Fruit fly (Drosophila melanogaster) whole organism, embryonic: ENCODE results near the gene CG32259.

Source experiments
- Adf1 ChIP-seq: fragments of 200-800 bp; sonication (Bioruptor generic); IDR thresholded peaks from 2 replicates; pipeline ENCODE4 v1.3.6; 2022; ENCODE audit warnings: missing biosample characterization, missing genetic modification characterization
- Awh ChIP-seq: fragments of 200-800 bp; sonication (Bioruptor generic); IDR thresholded peaks from 2 replicates; pipeline ENCODE4, ENCODE4 v1.3.6; 2022; ENCODE audit warnings: missing biosample characterization, missing genetic modification characterization
- Bdp1 ChIP-seq: fragments of 200-800 bp; sonication (Bioruptor generic); optimal IDR thresholded peaks from 3 replicates; lab custom pipeline; 2016; ENCODE audit warnings: missing biosample characterization, missing genetic modification characterization
- CG10366 ChIP-seq: fragments of 200-800 bp; sonication (Bioruptor generic); IDR thresholded peaks from 2 replicates; pipeline ENCODE4 v1.3.6; 2022; ENCODE audit warnings: missing biosample characterization, missing genetic modification characterization
- CG11696 ChIP-seq: fragments of 200-800 bp; sonication (Bioruptor generic); IDR thresholded peaks from 2 replicates; pipeline ENCODE4 v1.3.6; 2022; ENCODE audit warnings: missing biosample characterization, missing genetic modification characterization
- CG12219 ChIP-seq: fragments of 200-800 bp; sonication (Bioruptor generic); optimal IDR thresholded peaks from 3 replicates; lab custom pipeline; 2018; ENCODE audit warnings: missing biosample characterization, mild to moderate bottlenecking, missing genetic modification characterization
- CG13287 ChIP-seq: fragments of 200-800 bp; sonication (Bioruptor generic); IDR thresholded peaks from 2 replicates; pipeline ENCODE4 v1.3.6; 2022; ENCODE audit warnings: missing biosample characterization, missing genetic modification characterization; ENCODE audit not compliant: partially characterized antibody
- CG1647 ChIP-seq: fragments of 200-800 bp; sonication (Bioruptor generic); optimal IDR thresholded peaks from 3 replicates; lab custom pipeline; 2016; ENCODE audit warnings: missing biosample characterization, missing genetic modification characterization
- CG17359 ChIP-seq: fragments of 200-800 bp; sonication (Bioruptor generic); optimal IDR thresholded peaks from 3 replicates; lab custom pipeline; 2018; ENCODE audit warnings: missing biosample characterization, mild to moderate bottlenecking, missing genetic modification characterization, moderate library complexity
- CG17802 ChIP-seq: fragments of 200-800 bp; sonication (Bioruptor generic); optimal IDR thresholded peaks from 2 replicates; lab custom pipeline; 2018; ENCODE audit warnings: missing biosample characterization, mild to moderate bottlenecking, missing genetic modification characterization, moderate library complexity
- CG2116 ChIP-seq: fragments of 200-800 bp; sonication (Bioruptor generic); optimal IDR thresholded peaks from 3 replicates; lab custom pipeline; 2018; ENCODE audit warnings: missing biosample characterization, mild to moderate bottlenecking, missing genetic modification characterization
- CG3847 ChIP-seq: fragments of 200-800 bp; sonication (Bioruptor generic); IDR thresholded peaks from 2 replicates; pipeline ENCODE4 v1.3.6; 2022; ENCODE audit warnings: missing biosample characterization, missing genetic modification characterization
- CG4730 ChIP-seq: fragments of 200-800 bp; sonication (Bioruptor generic); IDR thresholded peaks from 2 replicates; pipeline ENCODE4 v1.3.6; 2022; ENCODE audit warnings: missing biosample characterization, missing genetic modification characterization
- CG6689 ChIP-seq: fragments of 200-800 bp; sonication (Bioruptor generic); IDR thresholded peaks from 2 replicates; pipeline ENCODE4 v1.3.6; 2022; ENCODE audit warnings: missing biosample characterization, missing genetic modification characterization
- CG6791 ChIP-seq: fragments of 200-800 bp; sonication (Bioruptor generic); IDR thresholded peaks from 3 replicates; pipeline ENCODE4 v1.3.6; 2022; ENCODE audit warnings: missing biosample characterization, missing genetic modification characterization; ENCODE audit not compliant: partially characterized antibody
- CG8765 ChIP-seq: fragments of 200-800 bp; sonication (Bioruptor generic); IDR thresholded peaks from 2 replicates; pipeline ENCODE4 v1.3.6; 2022; ENCODE audit warnings: missing biosample characterization, missing genetic modification characterization
- CG9437 ChIP-seq: fragments of 200-800 bp; sonication (Bioruptor generic); optimal IDR thresholded peaks from 2 replicates; lab custom pipeline; 2018; ENCODE audit warnings: missing biosample characterization, mild to moderate bottlenecking, missing genetic modification characterization
- CG9876 ChIP-seq: fragments of 200-800 bp; sonication (Bioruptor generic); optimal IDR thresholded peaks from 2 replicates; lab custom pipeline; 2016; ENCODE audit warnings: missing biosample characterization, missing genetic modification characterization
- Dek ChIP-seq: fragments of 200-800 bp; sonication (Bioruptor generic); optimal IDR thresholded peaks from 3 replicates; lab custom pipeline; 2019; ENCODE audit warnings: missing biosample characterization, mild to moderate bottlenecking, missing genetic modification characterization, moderate library complexity
- Dfd ChIP-seq, 2 experiments: fragments of >200 bp; optimal IDR thresholded peaks; 2 replicates each; lab custom pipeline; 2017; ENCODE audit warnings: missing biosample characterization in 2 of 2, missing genetic modification characterization in 2 of 2
- Eip74EF ChIP-seq, 2 experiments: fragments of 200-800 bp in 1 of 2; fragments of >200 bp in 1 of 2; sonication (Bioruptor generic) in 1 of 2; optimal IDR thresholded peaks; 2 replicates each; lab custom pipeline; 2017 to 2019; ENCODE audit warnings: missing biosample characterization in 2 of 2, missing genetic modification characterization in 2 of 2, mild to moderate bottlenecking in 1 of 2, moderate library complexity in 1 of 2
- Ets97D ChIP-seq: fragments of 200-800 bp; sonication (Bioruptor generic); optimal IDR thresholded peaks from 3 replicates; lab custom pipeline; 2016; ENCODE audit warnings: missing biosample characterization, missing genetic modification characterization
- Myb ChIP-seq: fragments of 200-800 bp; sonication (Bioruptor generic); optimal IDR thresholded peaks from 2 replicates; lab custom pipeline; 2016; ENCODE audit warnings: missing biosample characterization, missing genetic modification characterization
- Opbp ChIP-seq: fragments of 200-800 bp; sonication (Bioruptor generic); IDR thresholded peaks from 3 replicates; pipeline ENCODE4 v1.3.6; 2022; ENCODE audit warnings: missing biosample characterization, missing genetic modification characterization; ENCODE audit not compliant: partially characterized antibody
- Spps ChIP-seq: fragments of 200-800 bp; sonication (Bioruptor generic); optimal IDR thresholded peaks from 2 replicates; lab custom pipeline; 2018; ENCODE audit warnings: missing biosample characterization, mild to moderate bottlenecking, missing genetic modification characterization
- Tbp ChIP-seq: fragments of >200 bp; optimal IDR thresholded peaks from 2 replicates; lab custom pipeline; 2018; ENCODE audit warnings: missing biosample characterization, missing genetic modification characterization
- Trl ChIP-seq, 3 experiments: fragments of >200 bp in 2 of 3; fragments of 200-800 bp in 1 of 3; sonication (Bioruptor generic) in 1 of 3; optimal IDR thresholded peaks; 2 replicates in 1 of 3; 3 replicates in 2 of 3; lab custom pipeline; 2016 to 2017; ENCODE audit warnings: missing biosample characterization in 1 of 3, missing genetic modification characterization in 1 of 3
- abd-A ChIP-seq: fragments of 200-800 bp; sonication (Bioruptor generic); optimal IDR thresholded peaks from 3 replicates; lab custom pipeline; 2019; ENCODE audit warnings: missing biosample characterization, mild to moderate bottlenecking, missing genetic modification characterization, moderate library complexity
- ase ChIP-seq: fragments of 200-800 bp; sonication (Bioruptor generic); IDR thresholded peaks from 3 replicates; pipeline ENCODE4 v1.3.6; 2022; ENCODE audit warnings: missing biosample characterization, missing genetic modification characterization
- az2 ChIP-seq: fragments of 200-800 bp; sonication (Bioruptor generic); optimal IDR thresholded peaks from 3 replicates; lab custom pipeline; 2016; ENCODE audit warnings: missing biosample characterization, missing genetic modification characterization
- bigmax ChIP-seq: fragments of 200-800 bp; sonication (Bioruptor generic); optimal IDR thresholded peaks from 2 replicates; lab custom pipeline; 2018; ENCODE audit warnings: missing biosample characterization, mild to moderate bottlenecking, missing genetic modification characterization
- chn ChIP-seq: fragments of 200-800 bp; sonication (Bioruptor generic); optimal IDR thresholded peaks from 2 replicates; lab custom pipeline; 2016; ENCODE audit warnings: missing biosample characterization, missing genetic modification characterization
- dmrt99B ChIP-seq: fragments of 200-800 bp; sonication (Bioruptor generic); optimal IDR thresholded peaks from 2 replicates; lab custom pipeline; 2018; ENCODE audit warnings: missing biosample characterization, mild to moderate bottlenecking, missing genetic modification characterization, moderate library complexity
- emc ChIP-seq: fragments of 200-800 bp; sonication (Bioruptor generic); optimal IDR thresholded peaks from 2 replicates; lab custom pipeline; 2016; ENCODE audit warnings: missing biosample characterization, missing genetic modification characterization
- ems ChIP-seq: fragments of 200-800 bp; sonication (Bioruptor generic); optimal IDR thresholded peaks from 3 replicates; lab custom pipeline; 2016; ENCODE audit warnings: missing biosample characterization, missing genetic modification characterization
- fd64A ChIP-seq: fragments of 200-800 bp; sonication (Bioruptor generic); optimal IDR thresholded peaks from 3 replicates; lab custom pipeline; 2018; ENCODE audit warnings: missing biosample characterization, mild to moderate bottlenecking, missing genetic modification characterization
- fu2 ChIP-seq: fragments of 200-800 bp; sonication (Bioruptor generic); optimal IDR thresholded peaks from 2 replicates; lab custom pipeline; 2016; ENCODE audit warnings: missing biosample characterization, missing genetic modification characterization
- gcm ChIP-seq: fragments of 200-800 bp; sonication (Bioruptor generic); optimal IDR thresholded peaks from 2 replicates; lab custom pipeline; 2019; ENCODE audit warnings: missing biosample characterization, mild to moderate bottlenecking, missing genetic modification characterization, moderate library complexity
- grau ChIP-seq: fragments of 200-800 bp; optimal IDR thresholded peaks from 3 replicates; lab custom pipeline; 2019; ENCODE audit warnings: missing biosample characterization, mild to moderate bottlenecking, missing genetic modification characterization, moderate library complexity
- lbe ChIP-seq: fragments of 200-800 bp; sonication (Bioruptor generic); optimal IDR thresholded peaks from 2 replicates; lab custom pipeline; 2016; ENCODE audit warnings: missing biosample characterization, mild to moderate bottlenecking, missing genetic modification characterization
- lov ChIP-seq, 2 experiments: fragments of 200-800 bp in 1 of 2; fragments of >200 bp in 1 of 2; sonication (Bioruptor generic) in 1 of 2; IDR thresholded peaks in 1 of 2; optimal IDR thresholded peaks in 1 of 2; 2 replicates in 1 of 2; 3 replicates in 1 of 2; pipeline versions ENCODE4 v1.3.6 to Lab custom; 2017 to 2022; ENCODE audit warnings: missing biosample characterization in 1 of 2, missing genetic modification characterization in 1 of 2
- nmo ChIP-seq: fragments of 200-800 bp; sonication (Bioruptor generic); optimal IDR thresholded peaks from 2 replicates; lab custom pipeline; 2018; ENCODE audit warnings: missing biosample characterization, mild to moderate bottlenecking, missing genetic modification characterization, moderate library complexity
- pros ChIP-seq: fragments of 200-800 bp; sonication (Bioruptor generic); optimal IDR thresholded peaks from 3 replicates; lab custom pipeline; 2019; ENCODE audit warnings: missing biosample characterization, mild to moderate bottlenecking, missing genetic modification characterization, moderate library complexity
- slbo ChIP-seq: fragments of 200-800 bp; sonication (Bioruptor generic); IDR thresholded peaks from 2 replicates; pipeline ENCODE4 v1.3.6; 2022; ENCODE audit warnings: missing biosample characterization, missing genetic modification characterization
- slou ChIP-seq: fragments of 200-800 bp; sonication (Bioruptor generic); optimal IDR thresholded peaks from 3 replicates; lab custom pipeline; 2016; ENCODE audit warnings: missing biosample characterization, missing genetic modification characterization
- sob ChIP-seq: fragments of 200-800 bp; sonication (Bioruptor generic); IDR thresholded peaks from 2 replicates; pipeline ENCODE4 v1.3.6; 2022; ENCODE audit warnings: missing biosample characterization, missing genetic modification characterization
- tgo ChIP-seq: fragments of 200-800 bp; sonication (Bioruptor generic); IDR thresholded peaks from 3 replicates; pipeline ENCODE4 v1.3.6; 2022; ENCODE audit warnings: missing biosample characterization, missing genetic modification characterization
- ttk ChIP-seq: fragments of 200-800 bp; sonication (Bioruptor generic); IDR thresholded peaks from 2 replicates; pipeline ENCODE4 v2.1.2; 2022; ENCODE audit warnings: missing biosample characterization, missing genetic modification characterization
- tup ChIP-seq: fragments of 200-800 bp; sonication (Bioruptor generic); optimal IDR thresholded peaks from 2 replicates; lab custom pipeline; 2016; ENCODE audit warnings: missing biosample characterization, mild to moderate bottlenecking, missing genetic modification characterization, moderate library complexity
- zfh2 ChIP-seq: fragments of 200-800 bp; sonication (Bioruptor generic); optimal IDR thresholded peaks from 2 replicates; lab custom pipeline; 2016; ENCODE audit warnings: missing biosample characterization, missing genetic modification characterization

Gene CG32259

dm6 chr3L:4092705-4093257 is 23.6 kb downstream of the CG32259 start, which contains the start of gene CG14990 (continued):
- TF ChIP-seq CG17802 (tag; lab: Kevin White, UChicago) (no peak), sob (GFP tag; lab: Robert Waterston, UW) (peak; percentile 66; the same call in 1 of the 2 replicates), Ets97D (peak; percentile 38), Adf1 (GFP tag; lab: Robert Waterston, UW) (no peak), CG2116 (no peak), CG3847 (GFP tag; lab: Robert Waterston, UW) (no peak), CG8765 (GFP tag; lab: Robert Waterston, UW) (no peak), Dfd (GFP tag; optimal IDR thresholded peaks at IDR 0.05; lab: Kevin White, UChicago) (peak in 1 of 2 experiments; percentile 87), Myb (GFP tag; lab: Kevin White, UChicago) (peak; percentile 95), pros (GFP tag; lab: Kevin White, UChicago) (no peak), CG4730 (GFP tag; lab: Robert Waterston, UW) (no peak), CG13287 (GFP tag; lab: Robert Waterston, UW) (peak; percentile 39; the same call in 1 of the 2 replicates), Bdp1 (GFP tag; lab: Kevin White, UChicago) (no peak), tup (no peak), nmo (GFP tag; lab: Kevin White, UChicago) (peak; percentile 38), gcm (GFP tag; lab: Kevin White, UChicago) (no peak), fd64A (GFP tag; lab: Kevin White, UChicago) (no peak), grau (tag; lab: Kevin White, UChicago) (peak; percentile 11), ase (GFP tag; lab: Robert Waterston, UW) (no peak), tgo (GFP tag; lab: Robert Waterston, UW) (no peak), az2 (GFP tag; lab: Kevin White, UChicago) (no peak), CG6791 (peak; percentile 34; the same call in 1 of the 3 replicates), CG10366 (GFP tag; lab: Robert Waterston, UW) (no peak), Eip74EF (GFP tag; optimal IDR thresholded peaks at IDR 0.05; lab: Kevin White, UChicago) (peak in 1 of 2 experiments; percentile 96), zfh2 (GFP tag; lab: Kevin White, UChicago) (no peak), abd-A (tag; lab: Kevin White, UChicago) (no peak), CG1647 (no peak), Awh (GFP tag; lab: Robert Waterston, UW) (no peak), Spps (tag; lab: Kevin White, UChicago) (no peak), Tbp (GFP tag; lab: Kevin White, UChicago) (no peak), slou (GFP tag; lab: Kevin White, UChicago) (no peak), chn (no peak), Trl (optimal IDR thresholded peaks at IDR 0.05; lab: Kevin White, UChicago) (no peak), Trl (GFP tag; optimal IDR thresholded peaks at IDR 0.05; lab: Kevin White, UChicago) (no peak), Dek (no peak), CG9437 (peak; percentile 100), slbo (GFP tag; lab: Robert Waterston, UW) (no peak), CG11696 (no peak), CG6689 (GFP tag; lab: Robert Waterston, UW) (no peak), lov (optimal IDR thresholded peaks at IDR 0.05; lab: Kevin White, UChicago) (no peak), lov (GFP tag; IDR thresholded peaks at IDR 0.05; lab: Robert Waterston, UW) (no peak), ttk (GFP tag; lab: Robert Waterston, UW) (no peak), ems (GFP tag; lab: Kevin White, UChicago) (no peak), CG9876 (GFP tag; lab: Kevin White, UChicago) (no peak), emc (no peak), bigmax (no peak), CG12219 (GFP tag; lab: Kevin White, UChicago) (no peak), Opbp (GFP tag; lab: Robert Waterston, UW) (peak; percentile 56; the same call in 2 of the 3 replicates), fu2 (GFP tag; lab: Kevin White, UChicago) (no peak), CG17359 (no peak), dmrt99B (tag; lab: Kevin White, UChicago) (no peak), lbe (GFP tag; lab: Kevin White, UChicago) (no peak)
